Fruit fly (Drosophila melanogaster) whole organism, prepupa: ENCODE results near the gene Prp4k.

Experiments used
- CG10631 ChIP-seq: fragments of 200-800 bp; sonication (Bioruptor generic); optimal IDR thresholded peaks from 2 replicates; lab custom pipeline; 2016; ENCODE audit warnings: missing biosample characterization, missing genetic modification characterization
- CG11294 ChIP-seq: fragments of 200-800 bp; sonication (Bioruptor generic); IDR thresholded peaks from 2 replicates; pipeline ENCODE4 v1.3.6; 2022; ENCODE audit warnings: missing biosample characterization, missing genetic modification characterization
- CG11762 ChIP-seq: fragments of 200-800 bp; sonication (Bioruptor generic); optimal IDR thresholded peaks from 3 replicates; lab custom pipeline; 2016; ENCODE audit warnings: missing biosample characterization, missing genetic modification characterization; ENCODE audit not compliant: insufficient read depth
- CG11902 ChIP-seq: fragments of 200-800 bp; sonication (Bioruptor generic); optimal IDR thresholded peaks from 3 replicates; lab custom pipeline; 2016; ENCODE audit warnings: missing biosample characterization, missing genetic modification characterization
- CG15336 ChIP-seq: fragments of 200-800 bp; sonication (Bioruptor generic); IDR thresholded peaks from 2 replicates; pipeline ENCODE4 v1.3.6; 2022; ENCODE audit warnings: missing biosample characterization, missing genetic modification characterization
- CG1621 ChIP-seq: fragments of 200-800 bp; sonication (Bioruptor generic); optimal IDR thresholded peaks from 3 replicates; lab custom pipeline; 2018; ENCODE audit warnings: missing biosample characterization, mild to moderate bottlenecking, missing genetic modification characterization
- CG34406 ChIP-seq: fragments of 200-800 bp; sonication (Bioruptor generic); optimal IDR thresholded peaks from 3 replicates; lab custom pipeline; 2016; ENCODE audit warnings: missing biosample characterization, missing genetic modification characterization
- CG3919 ChIP-seq: fragments of 200-800 bp; sonication (Bioruptor generic); optimal IDR thresholded peaks from 3 replicates; lab custom pipeline; 2016; ENCODE audit warnings: missing biosample characterization, missing genetic modification characterization
- CG6163 ChIP-seq: fragments of 200-800 bp; sonication (Bioruptor generic); IDR thresholded peaks from 3 replicates; pipeline ENCODE4 v1.3.6; 2022; ENCODE audit warnings: missing biosample characterization, missing genetic modification characterization
- CG6276 ChIP-seq: fragments of 200-800 bp; sonication (Bioruptor generic); optimal IDR thresholded peaks from 2 replicates; lab custom pipeline; 2017; ENCODE audit warnings: missing biosample characterization, mild to moderate bottlenecking, missing genetic modification characterization
- CG6792 ChIP-seq: fragments of 200-800 bp; sonication (Bioruptor generic); optimal IDR thresholded peaks from 3 replicates; lab custom pipeline; 2016; ENCODE audit warnings: missing biosample characterization, missing genetic modification characterization
- CG6808 ChIP-seq: fragments of 200-800 bp; sonication (Bioruptor generic); optimal IDR thresholded peaks from 3 replicates; lab custom pipeline; 2017; ENCODE audit warnings: missing biosample characterization, missing genetic modification characterization, mild to moderate bottlenecking, moderate library complexity, missing genetic modification reagents
- CG6854 ChIP-seq: fragments of 200-800 bp; sonication (Bioruptor generic); optimal IDR thresholded peaks from 2 replicates; lab custom pipeline; 2017; ENCODE audit warnings: missing biosample characterization, mild to moderate bottlenecking, missing genetic modification characterization
- CG8319 ChIP-seq: fragments of 200-800 bp; sonication (Bioruptor generic); optimal IDR thresholded peaks from 3 replicates; lab custom pipeline; 2016; ENCODE audit warnings: missing biosample characterization, missing genetic modification characterization
- Eip93F ChIP-seq: fragments of 200-800 bp; sonication (Bioruptor generic); optimal IDR thresholded peaks from 2 replicates; lab custom pipeline; 2016; ENCODE audit warnings: missing biosample characterization, mild to moderate bottlenecking, missing genetic modification characterization
- Ets96B ChIP-seq: fragments of 200-800 bp; optimal IDR thresholded peaks from 2 replicates; lab custom pipeline; 2019; ENCODE audit warnings: missing biosample characterization, mild to moderate bottlenecking, missing genetic modification characterization, moderate library complexity
- Hr38 ChIP-seq: sonication (Bioruptor generic); optimal IDR thresholded peaks from 2 replicates; lab custom pipeline; 2016; ENCODE audit warnings: missing biosample characterization, missing genetic modification characterization
- Met ChIP-seq: fragments of 200-800 bp; sonication (Bioruptor generic); optimal IDR thresholded peaks from 3 replicates; lab custom pipeline; 2016; ENCODE audit warnings: missing biosample characterization, missing genetic modification characterization
- OdsH ChIP-seq: fragments of 200-800 bp; sonication (Bioruptor generic); optimal IDR thresholded peaks from 3 replicates; lab custom pipeline; 2016; ENCODE audit warnings: missing biosample characterization, missing genetic modification characterization
- Sox102F ChIP-seq: fragments of 200-800 bp; sonication (Bioruptor generic); optimal IDR thresholded peaks from 2 replicates; lab custom pipeline; 2016; ENCODE audit warnings: missing biosample characterization, mild to moderate bottlenecking, missing genetic modification characterization
- Sox15 ChIP-seq: fragments of 200-800 bp; sonication (Bioruptor generic); optimal IDR thresholded peaks from 3 replicates; lab custom pipeline; 2016; ENCODE audit warnings: missing biosample characterization, missing genetic modification characterization
- achi ChIP-seq: fragments of 200-800 bp; sonication (Bioruptor generic); optimal IDR thresholded peaks from 3 replicates; lab custom pipeline; 2016; ENCODE audit warnings: missing biosample characterization, missing genetic modification characterization
- acj6 ChIP-seq: fragments of 200-800 bp; sonication (Bioruptor generic); optimal IDR thresholded peaks from 3 replicates; lab custom pipeline; 2016; ENCODE audit warnings: missing biosample characterization, missing genetic modification characterization
- cyc ChIP-seq: fragments of 200-800 bp; sonication (Bioruptor generic); optimal IDR thresholded peaks from 3 replicates; lab custom pipeline; 2016; ENCODE audit warnings: missing biosample characterization, missing genetic modification characterization
- dsx ChIP-seq: fragments of 200-800 bp; optimal IDR thresholded peaks from 3 replicates; lab custom pipeline; 2019; ENCODE audit warnings: missing biosample characterization, mild to moderate bottlenecking, missing genetic modification characterization, moderate library complexity; ENCODE audit not compliant: poor library complexity, severe bottlenecking
- eg ChIP-seq: fragments of 200-800 bp; sonication (Bioruptor generic); IDR thresholded peaks from 3 replicates; pipeline ENCODE4 v1.3.6; 2022; ENCODE audit warnings: missing biosample characterization, missing genetic modification characterization
- esn ChIP-seq: fragments of 200-800 bp; sonication (Bioruptor generic); optimal IDR thresholded peaks from 2 replicates; lab custom pipeline; 2016; ENCODE audit warnings: missing biosample characterization, mild to moderate bottlenecking, missing genetic modification characterization, moderate library complexity
- fd59A ChIP-seq: fragments of 200-800 bp; sonication (Bioruptor generic); optimal IDR thresholded peaks from 2 replicates; lab custom pipeline; 2017; ENCODE audit warnings: missing biosample characterization, mild to moderate bottlenecking, missing genetic modification characterization, missing genetic modification reagents
- fd85E ChIP-seq: fragments of 200-800 bp; sonication (Bioruptor generic); optimal IDR thresholded peaks from 3 replicates; lab custom pipeline; 2016; ENCODE audit warnings: missing biosample characterization, missing genetic modification characterization
- net ChIP-seq: fragments of 200-800 bp; sonication (Bioruptor generic); optimal IDR thresholded peaks from 3 replicates; lab custom pipeline; 2016; ENCODE audit warnings: missing biosample characterization, missing genetic modification characterization
- spab ChIP-seq: fragments of 200-800 bp; sonication (Bioruptor generic); optimal IDR thresholded peaks from 2 replicates; lab custom pipeline; 2017; ENCODE audit warnings: missing biosample characterization, mild to moderate bottlenecking, missing genetic modification characterization, missing genetic modification reagents
- svp ChIP-seq: fragments of 200-800 bp; sonication (Bioruptor generic); peaks from one replicate; lab custom pipeline; 2016; ENCODE audit warnings: missing biosample characterization, missing genetic modification characterization
- topi ChIP-seq: fragments of 200-800 bp; sonication (Bioruptor generic); optimal IDR thresholded peaks from 3 replicates; lab custom pipeline; 2016; ENCODE audit warnings: missing biosample characterization, missing genetic modification characterization
- vri ChIP-seq: fragments of 200-800 bp; sonication (Bioruptor generic); optimal IDR thresholded peaks from 3 replicates; lab custom pipeline; 2016; ENCODE audit warnings: missing biosample characterization, mild to moderate bottlenecking, missing genetic modification characterization

Gene Prp4k

dm6 chr3L:223019-223902 lies 12.0 kb upstream of the Prp4k start, which contains the start of the genes pyx and CG33229 (continued):
- TF ChIP-seq Met (GFP tag; lab: Kevin White, UChicago) (peak; percentile 82), fd85E (GFP tag; lab: Kevin White, UChicago) (no peak), vri (GFP tag; lab: Kevin White, UChicago) (no peak), net (GFP tag; lab: Kevin White, UChicago) (peak; percentile 77), CG3919 (GFP tag; lab: Kevin White, UChicago) (peak; percentile 78), svp (GFP tag; lab: Kevin White, UChicago) (peak; percentile 93), Ets96B (peak; percentile 70), Eip93F (GFP tag; lab: Kevin White, UChicago) (peak; percentile 79), CG11902 (GFP tag; lab: Kevin White, UChicago) (peak; percentile 81), OdsH (GFP tag; lab: Kevin White, UChicago) (peak; percentile 87), CG6792 (peak; percentile 74), Sox102F (GFP tag; lab: Kevin White, UChicago) (peak; percentile 74), CG15336 (GFP tag; lab: Robert Waterston, UW) (peak; percentile 62), Hr38 (GFP tag; lab: Kevin White, UChicago) (no peak), esn (GFP tag; lab: Kevin White, UChicago) (peak; percentile 88), CG6276 (GFP tag; lab: Kevin White, UChicago) (peak; percentile 74), CG8319 (GFP tag; lab: Kevin White, UChicago) (peak; percentile 57), CG11294 (peak; percentile 65; the same call in 1 of the 2 replicates), topi (GFP tag; lab: Kevin White, UChicago) (peak; percentile 85), CG1621 (tag; lab: Kevin White, UChicago) (peak; percentile 42), Sox15 (GFP tag; lab: Kevin White, UChicago) (peak; percentile 83), CG11762 (GFP tag; lab: Kevin White, UChicago) (peak; percentile 40), spab (GFP tag; lab: Kevin White, UChicago) (peak; percentile 56), eg (GFP tag; lab: Robert Waterston, UW) (peak; percentile 86), CG6163 (GFP tag; lab: Robert Waterston, UW) (peak; percentile 81), achi (GFP tag; lab: Kevin White, UChicago) (peak; percentile 78), acj6 (GFP tag; lab: Kevin White, UChicago) (peak; percentile 88), CG34406 (peak; percentile 75)

dm6 chr3L:217480-218118 lies 6.3 kb upstream of the Prp4k start, which contains the start of gene CG13877:
Gene CG13877 (plus strand): TSS chr3L:218068.
- peak; percentile 92 for TF ChIP-seq svp (GFP tag; lab: Kevin White, UChicago)
- no peak for TF ChIP-seq CG6808

dm6 chr3L:216325-216724 lies 5.1 kb upstream of the Prp4k start, which contains the start of gene Kaz1-ORFB:
Gene Kaz1-ORFB (plus strand): TSS chr3L:216625.
- TF ChIP-seq CG10631 (GFP tag; lab: Kevin White, UChicago) (no peak), cyc (GFP tag; lab: Kevin White, UChicago) (no peak), CG34406 (no peak), CG6854 (GFP tag; lab: Kevin White, UChicago) (no peak), net (GFP tag; lab: Kevin White, UChicago) (no peak), CG15336 (GFP tag; lab: Robert Waterston, UW) (no peak), fd59A (GFP tag; lab: Kevin White, UChicago) (no peak), dsx (GFP tag; lab: Kevin White, UChicago) (no peak), Ets96B (no peak)
- TF ChIP-seq, all 60 proteins: peak for 0
